Fruit fly (Drosophila melanogaster) whole organism, prepupa: ENCODE measurements around the gene CG9154.

Experiments used
- Blimp-1 ChIP-seq: fragments of 200-800 bp; sonication (Bioruptor generic); optimal IDR thresholded peaks from 3 replicates; lab custom pipeline; 2017; ENCODE audit warnings: missing biosample characterization, missing genetic modification characterization, mild to moderate bottlenecking, moderate library complexity, missing genetic modification reagents
- CG8119 ChIP-seq: fragments of 200-800 bp; sonication (Bioruptor generic); IDR thresholded peaks from 3 replicates; pipeline ENCODE4 v1.3.6; 2022; ENCODE audit warnings: missing biosample characterization, missing genetic modification characterization
- Eip78C ChIP-seq: fragments of 200-800 bp; sonication (Bioruptor generic); peaks from one replicate; lab custom pipeline; 2016; ENCODE audit warnings: missing biosample characterization, missing genetic modification characterization
- Ets96B ChIP-seq: fragments of 200-800 bp; optimal IDR thresholded peaks from 2 replicates; lab custom pipeline; 2019; ENCODE audit warnings: missing biosample characterization, mild to moderate bottlenecking, missing genetic modification characterization, moderate library complexity
- OdsH ChIP-seq: fragments of 200-800 bp; sonication (Bioruptor generic); optimal IDR thresholded peaks from 3 replicates; lab custom pipeline; 2016; ENCODE audit warnings: missing biosample characterization, missing genetic modification characterization
- Sox102F ChIP-seq: fragments of 200-800 bp; sonication (Bioruptor generic); optimal IDR thresholded peaks from 2 replicates; lab custom pipeline; 2016; ENCODE audit warnings: missing biosample characterization, mild to moderate bottlenecking, missing genetic modification characterization
- cyc ChIP-seq: fragments of 200-800 bp; sonication (Bioruptor generic); optimal IDR thresholded peaks from 3 replicates; lab custom pipeline; 2016; ENCODE audit warnings: missing biosample characterization, missing genetic modification characterization
- dac ChIP-seq: fragments of 200-800 bp; sonication (Bioruptor generic); optimal IDR thresholded peaks from 2 replicates; lab custom pipeline; 2017; ENCODE audit warnings: missing biosample characterization, mild to moderate bottlenecking, missing genetic modification characterization
- salr ChIP-seq, 2 experiments: fragments of 200-800 bp; sonication (Bioruptor generic); optimal IDR thresholded peaks; 3 replicates each; lab custom pipeline; 2016 to 2018; ENCODE audit warnings: missing biosample characterization in 2 of 2, missing genetic modification characterization in 2 of 2, mild to moderate bottlenecking in 1 of 2

dm6 chr2L:6087685-6088084, 17.2 kb upstream of the CG9154 start:
- no peak for TF ChIP-seq OdsH (GFP tag; lab: Kevin White, UChicago)
- TF ChIP-seq salr (GFP tag; optimal IDR thresholded peaks at IDR 0.05; lab: Kevin White, UChicago), result no peak
- no peak for TF ChIP-seq Ets96B (tag; lab: Kevin White, UChicago)
- TF ChIP-seq dac (GFP tag; lab: Kevin White, UChicago), result no peak
- TF ChIP-seq CG8119, result no peak
- no peak for TF ChIP-seq Eip78C (GFP tag; lab: Kevin White, UChicago)
- TF ChIP-seq Blimp-1 (GFP tag; lab: Kevin White, UChicago), result no peak
- no peak for TF ChIP-seq cyc (GFP tag; lab: Kevin White, UChicago)
- no peak for TF ChIP-seq Sox102F (GFP tag; lab: Kevin White, UChicago)
